Worm (Caenorhabditis elegans): ENCODE data around the gene Y64H9A.2.
A peak's percentile ranks its signal among the peaks of the same experiment; 100 is the strongest.

The Y64H9A.2 gene

DNA sequence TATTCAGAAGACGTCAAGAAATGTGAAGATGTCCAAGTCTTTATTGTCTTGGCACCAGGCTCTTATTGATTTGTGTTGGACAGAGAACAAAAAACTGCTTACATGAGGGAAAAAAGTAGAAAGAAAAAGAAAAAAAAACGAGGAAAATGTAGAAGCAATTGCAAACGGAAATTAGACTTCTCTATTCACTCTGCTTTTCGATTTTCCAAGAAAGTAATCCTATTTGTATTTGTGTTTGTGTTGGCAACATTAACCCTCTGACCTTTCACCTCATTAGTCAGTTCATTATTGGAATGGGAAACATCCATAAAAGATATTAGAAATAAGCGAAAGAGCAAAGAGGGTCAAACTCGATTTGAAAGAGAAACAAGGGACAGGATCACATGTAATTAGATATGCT lies 12.0 kb upstream of the Y64H9A.2 start:
- no peak for TF ChIP-seq hmg-4 (GFP tag; optimal IDR thresholded peaks at IDR 0.05)
- no peak for TF ChIP-seq hmbx-1 (tag; optimal IDR thresholded peaks at IDR 0.05)

ce11 chrX:5033868-5034267 lies 9.9 kb upstream of the Y64H9A.2 start, which contains the start of gene ZC449.4:
Gene ZC449.4, minus strand, starts transcription at chrX:5033968.
- TF ChIP-seq tbx-11 (GFP tag; IDR thresholded peaks at IDR 0.05) (no peak), hmg-4 (GFP tag; optimal IDR thresholded peaks at IDR 0.05) (no peak), flt-1 (GFP tag; IDR thresholded peaks at IDR 0.05) (no peak), tra-4 (tag; optimal IDR thresholded peaks at IDR 0.05) (no peak), ceh-36 (tag; optimal IDR thresholded peaks at IDR 0.05) (no peak), ama-1 (optimal IDR thresholded peaks at IDR 0.05) (no peak), hmbx-1 (tag; optimal IDR thresholded peaks at IDR 0.05) (no peak), aly-1 (tag; optimal IDR thresholded peaks at IDR 0.05) (no peak), scrt-1 (GFP tag; IDR thresholded peaks at IDR 0.05) (no peak), F13C5.2 (tag; optimal IDR thresholded peaks at IDR 0.05) (no peak), tbx-37 (GFP tag; conservative IDR thresholded peaks at IDR 0.05) (no peak), ets-7 (tag; optimal IDR thresholded peaks at IDR 0.05) (no peak), ceh-13 (GFP tag; optimal IDR thresholded peaks at IDR 0.05) (no peak), pes-1 (GFP tag; IDR thresholded peaks at IDR 0.05) (no peak), B0310.2 (tag; optimal IDR thresholded peaks at IDR 0.05) (no peak), sea-1 (GFP tag; conservative IDR thresholded peaks at IDR 0.05) (no peak)

DNA sequence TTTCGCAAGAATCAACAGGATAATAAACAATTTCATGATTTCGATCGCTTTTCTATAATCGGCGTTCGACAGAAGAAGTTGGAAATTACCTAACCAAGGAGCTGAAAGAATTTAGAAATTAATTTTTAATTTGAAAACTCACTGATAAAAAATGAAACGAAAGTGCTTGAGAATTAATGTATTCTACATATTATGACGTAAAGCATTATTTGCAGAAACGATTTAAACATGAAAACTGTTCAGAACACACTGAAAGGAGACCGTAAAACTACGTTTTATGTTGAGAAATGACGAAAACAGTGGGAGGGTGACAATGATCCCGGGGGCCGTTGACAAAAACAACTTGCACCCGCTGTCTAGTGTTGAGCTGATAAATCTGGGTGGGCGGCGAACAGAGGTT lies 6.1 kb upstream of the Y64H9A.2 start, which contains the start of gene ZC449.5:
Gene ZC449.5 (minus strand): TSS at position 101 of the 400 bp plus-strand sequence.
- TF ChIP-seq tbx-11 (GFP tag; IDR thresholded peaks at IDR 0.05), result no peak
- no peak for TF ChIP-seq tra-4 (tag; optimal IDR thresholded peaks at IDR 0.05)
- no peak for TF ChIP-seq ceh-36 (tag; optimal IDR thresholded peaks at IDR 0.05)
- no peak for TF ChIP-seq F13C5.2 (tag; optimal IDR thresholded peaks at IDR 0.05)
- no peak for TF ChIP-seq scrt-1 (GFP tag; IDR thresholded peaks at IDR 0.05)
- no peak for TF ChIP-seq pes-1 (GFP tag; IDR thresholded peaks at IDR 0.05)
- TF ChIP-seq B0310.2 (tag; optimal IDR thresholded peaks at IDR 0.05), result no peak
- TF ChIP-seq ceh-13 (GFP tag; optimal IDR thresholded peaks at IDR 0.05), result no peak
- TF ChIP-seq ama-1 (optimal IDR thresholded peaks at IDR 0.05), result no peak
- TF ChIP-seq ets-7 (tag; optimal IDR thresholded peaks at IDR 0.05), result no peak
- TF ChIP-seq hmbx-1 (tag; optimal IDR thresholded peaks at IDR 0.05), result no peak
- TF ChIP-seq hmg-4 (GFP tag; optimal IDR thresholded peaks at IDR 0.05), result no peak
- no peak for TF ChIP-seq hnd-1 (tag; optimal IDR thresholded peaks at IDR 0.05)

- TF ChIP-seq scrt-1 (GFP tag; IDR thresholded peaks at IDR 0.05), result no peak
- TF ChIP-seq ceh-36 (tag; optimal IDR thresholded peaks at IDR 0.05), result no peak
- TF ChIP-seq B0310.2 (tag; optimal IDR thresholded peaks at IDR 0.05), result no peak
- TF ChIP-seq hmbx-1 (tag; optimal IDR thresholded peaks at IDR 0.05), result no peak
- no peak for TF ChIP-seq ceh-13 (GFP tag; optimal IDR thresholded peaks at IDR 0.05)
- TF ChIP-seq sea-1 (GFP tag; conservative IDR thresholded peaks at IDR 0.05), result no peak
- no peak for TF ChIP-seq flt-1 (GFP tag; IDR thresholded peaks at IDR 0.05)
- TF ChIP-seq aly-1 (tag; optimal IDR thresholded peaks at IDR 0.05), result no peak
- no peak for TF ChIP-seq ets-7 (tag; optimal IDR thresholded peaks at IDR 0.05)
- TF ChIP-seq F13C5.2 (tag; optimal IDR thresholded peaks at IDR 0.05), result no peak
- no peak for TF ChIP-seq tra-4 (tag; optimal IDR thresholded peaks at IDR 0.05)
- TF ChIP-seq tbx-37 (GFP tag; conservative IDR thresholded peaks at IDR 0.05), result no peak
- no peak for TF ChIP-seq tbx-11 (GFP tag; IDR thresholded peaks at IDR 0.05)
- TF ChIP-seq hmg-4 (GFP tag; optimal IDR thresholded peaks at IDR 0.05), result no peak
- no peak for TF ChIP-seq pes-1 (GFP tag; IDR thresholded peaks at IDR 0.05)
- TF ChIP-seq ama-1 (optimal IDR thresholded peaks at IDR 0.05), result no peak
- TF ChIP-seq hnd-1 (tag; optimal IDR thresholded peaks at IDR 0.05), result no peak
Observed at ce11 chrX:5038812-5039211, 5.0 kb upstream of the Y64H9A.2 start.

ce11 chrX:5040038-5040437 lies 3.7 kb upstream of the Y64H9A.2 start:
- no peak for TF ChIP-seq B0310.2 (tag; optimal IDR thresholded peaks at IDR 0.05)
- no peak for TF ChIP-seq scrt-1 (GFP tag; IDR thresholded peaks at IDR 0.05)
- TF ChIP-seq ama-1 (optimal IDR thresholded peaks at IDR 0.05), result no peak
- no peak for TF ChIP-seq ets-7 (tag; optimal IDR thresholded peaks at IDR 0.05)
- no peak for TF ChIP-seq hmbx-1 (tag; optimal IDR thresholded peaks at IDR 0.05)
- no peak for TF ChIP-seq hmg-4 (GFP tag; optimal IDR thresholded peaks at IDR 0.05)
- no peak for TF ChIP-seq F13C5.2 (tag; optimal IDR thresholded peaks at IDR 0.05)
- TF ChIP-seq pes-1 (GFP tag; IDR thresholded peaks at IDR 0.05), result no peak
- TF ChIP-seq tbx-11 (GFP tag; IDR thresholded peaks at IDR 0.05), result no peak
- TF ChIP-seq aly-1 (tag; optimal IDR thresholded peaks at IDR 0.05), result no peak
- TF ChIP-seq ceh-36 (tag; optimal IDR thresholded peaks at IDR 0.05), result no peak
- no peak for TF ChIP-seq hnd-1 (tag; optimal IDR thresholded peaks at IDR 0.05)
- TF ChIP-seq sea-1 (GFP tag; conservative IDR thresholded peaks at IDR 0.05), result no peak

ce11 chrX:5056199-5056598 lies 12.4 kb downstream of the Y64H9A.2 start:
- peak; percentile 71 for TF ChIP-seq aly-1 (tag; optimal IDR thresholded peaks at IDR 0.05)
- peak; percentile 85 for TF ChIP-seq hnd-1 (tag; optimal IDR thresholded peaks at IDR 0.05)
- peak; percentile 60 for TF ChIP-seq ets-7 (tag; optimal IDR thresholded peaks at IDR 0.05)
- peak; percentile 61 for TF ChIP-seq F13C5.2 (tag; optimal IDR thresholded peaks at IDR 0.05)
- TF ChIP-seq hmbx-1 (tag; optimal IDR thresholded peaks at IDR 0.05), result peak; percentile 89

ce11 chrX:5059163-5059562 lies 15.4 kb downstream of the Y64H9A.2 start, which contains the start of gene C24H10.4:
Gene C24H10.4, minus strand, starts transcription at chrX:5059263.
- TF ChIP-seq hmbx-1 (tag; optimal IDR thresholded peaks at IDR 0.05) (no peak), tbx-11 (GFP tag; IDR thresholded peaks at IDR 0.05) (no peak), ceh-13 (GFP tag; optimal IDR thresholded peaks at IDR 0.05) (no peak), tra-4 (tag; optimal IDR thresholded peaks at IDR 0.05) (no peak), ceh-36 (tag; optimal IDR thresholded peaks at IDR 0.05) (no peak), pes-1 (GFP tag; IDR thresholded peaks at IDR 0.05) (no peak), ama-1 (optimal IDR thresholded peaks at IDR 0.05) (no peak), ets-7 (tag; optimal IDR thresholded peaks at IDR 0.05) (no peak), scrt-1 (GFP tag; IDR thresholded peaks at IDR 0.05) (no peak), aly-1 (tag; optimal IDR thresholded peaks at IDR 0.05) (no peak), hmg-4 (GFP tag; optimal IDR thresholded peaks at IDR 0.05) (no peak), hnd-1 (tag; optimal IDR thresholded peaks at IDR 0.05) (no peak), F13C5.2 (tag; optimal IDR thresholded peaks at IDR 0.05) (no peak), sea-1 (GFP tag; conservative IDR thresholded peaks at IDR 0.05) (no peak), B0310.2 (tag; optimal IDR thresholded peaks at IDR 0.05) (no peak), flt-1 (GFP tag; IDR thresholded peaks at IDR 0.05) (no peak), tbx-37 (GFP tag; conservative IDR thresholded peaks at IDR 0.05) (no peak)
